Fruit fly (Drosophila melanogaster): ENCODE data around the gene Mitofilin.

The Mitofilin gene

dm6 chr3R:22022623-22023022 lies 512 bp downstream of the Mitofilin start (continued):
- TF ChIP-seq E2f2 (GFP tag; IDR thresholded peaks at IDR 0.05): peak; percentile 19; the same call in 1 of the 2 replicates
- no peak for TF ChIP-seq CG17568 (GFP tag; optimal IDR thresholded peaks at IDR 0.05)
- TF ChIP-seq CG3726 (GFP tag; IDR thresholded peaks at IDR 0.05): no peak
- no peak for TF ChIP-seq PHDP (tag; optimal IDR thresholded peaks at IDR 0.05)
- no peak for TF ChIP-seq CG33557 (GFP tag; optimal IDR thresholded peaks at IDR 0.05)
- TF ChIP-seq CG14014 (GFP tag; IDR thresholded peaks at IDR 0.05): no peak
- no peak for TF ChIP-seq NfI (GFP tag; optimal IDR thresholded peaks at IDR 0.05)
- TF ChIP-seq chinmo (GFP tag; IDR thresholded peaks at IDR 0.05; ENCODE audit: partially characterized antibody): no peak
- TF ChIP-seq insv (GFP tag; optimal IDR thresholded peaks at IDR 0.05): no peak
- TF ChIP-seq CG15514 (GFP tag; optimal IDR thresholded peaks at IDR 0.05): no peak
- TF ChIP-seq crol (GFP tag; IDR thresholded peaks at IDR 0.05): peak; percentile 96
- no peak for TF ChIP-seq dpn (GFP tag; optimal IDR thresholded peaks at IDR 0.05)

- TF ChIP-seq kah (GFP tag; optimal IDR thresholded peaks at IDR 0.05) (peak; percentile 28), CG18619 (GFP tag; optimal IDR thresholded peaks at IDR 0.05) (no peak), CG12104 (GFP tag; optimal IDR thresholded peaks at IDR 0.05) (peak; percentile 8), onecut (GFP tag; IDR thresholded peaks at IDR 0.05) (peak; percentile 77), lilli (GFP tag; optimal IDR thresholded peaks at IDR 0.05) (peak; percentile 76), CG2199 (GFP tag; IDR thresholded peaks at IDR 0.05) (peak; percentile 22; the same call in 1 of the 3 replicates), nau (GFP tag; optimal IDR thresholded peaks at IDR 0.05) (no peak), CG8924 (tag; optimal IDR thresholded peaks at IDR 0.05) (no peak), HmgD (GFP tag; optimal IDR thresholded peaks at IDR 0.05) (peak; percentile 64), Elba2 (GFP tag; optimal IDR thresholded peaks at IDR 0.05) (peak; percentile 61), disco-r (GFP tag; optimal IDR thresholded peaks at IDR 0.05) (peak; percentile 6), Atf-2 (GFP tag; optimal IDR thresholded peaks at IDR 0.05) (peak; percentile 12), CG4820 (GFP tag; optimal IDR thresholded peaks at IDR 0.05) (peak; percentile 48), D19A (tag; optimal IDR thresholded peaks at IDR 0.05) (no peak), pan (optimal IDR thresholded peaks at IDR 0.05) (no peak), pan (GFP tag; optimal IDR thresholded peaks at IDR 0.05 in 1 of 2, IDR thresholded peaks at IDR 0.05 in 1 of 2) (no peak), pum (GFP tag; optimal IDR thresholded peaks at IDR 0.05) (peak; percentile 70), Ets97D (GFP tag; optimal IDR thresholded peaks at IDR 0.05) (peak; percentile 89), CG32772 (GFP tag; IDR thresholded peaks at IDR 0.05) (peak; percentile 54; the same call in 1 of the 2 replicates), jumu (GFP tag; optimal IDR thresholded peaks at IDR 0.05) (peak; percentile 73), CG7556 (GFP tag; optimal IDR thresholded peaks at IDR 0.05) (no peak), CG1602 (GFP tag; optimal IDR thresholded peaks at IDR 0.05) (peak; percentile 3), sisA (GFP tag; IDR thresholded peaks at IDR 0.05) (no peak; the same call in 1 of the 2 replicates), Lhr (GFP tag; optimal IDR thresholded peaks at IDR 0.05) (peak; percentile 38), CG7987 (GFP tag; optimal IDR thresholded peaks at IDR 0.05) (no peak), CHES-1-like (GFP tag; optimal IDR thresholded peaks at IDR 0.05) (peak; percentile 84), zfh1 (GFP tag; IDR thresholded peaks at IDR 0.05) (peak; percentile 69; the same call in 2 of the 3 replicates), CG4424 (GFP tag; optimal IDR thresholded peaks at IDR 0.05) (peak; percentile 53), rib (GFP tag; IDR thresholded peaks at IDR 0.05) (0 out of 2 replicates have a peak, but pooled peaks have one; percentile 57), CG7357 (GFP tag; IDR thresholded peaks at IDR 0.05) (0 out of 3 replicates have a peak, but pooled peaks have one; percentile 39), CG6813 (GFP tag; optimal IDR thresholded peaks at IDR 0.05) (no peak), Hr51 (GFP tag; optimal IDR thresholded peaks at IDR 0.05) (peak in 1 of 2 experiments; percentile 64), CG31224 (GFP tag; IDR thresholded peaks at IDR 0.05) (peak; percentile 43; the same call in 1 of the 2 replicates), CG17328 (GFP tag; IDR thresholded peaks at IDR 0.05) (no peak), pita (GFP tag; optimal IDR thresholded peaks at IDR 0.05) (no peak), D19B (GFP tag; optimal IDR thresholded peaks at IDR 0.05) (peak; percentile 29), org-1 (GFP tag; optimal IDR thresholded peaks at IDR 0.05) (no peak)
Measured at dm6 chr3R:22018777-22019420, 4.2 kb downstream of the Mitofilin start, which contains the start of gene Idh3b. Gene Idh3b, minus strand, starts transcription at chr3R:22019382.

Measured in whole organism, embryonic.